Fruit fly (Drosophila melanogaster): Measurements from ENCODE around the gene sky.

sky gene

DNA sequence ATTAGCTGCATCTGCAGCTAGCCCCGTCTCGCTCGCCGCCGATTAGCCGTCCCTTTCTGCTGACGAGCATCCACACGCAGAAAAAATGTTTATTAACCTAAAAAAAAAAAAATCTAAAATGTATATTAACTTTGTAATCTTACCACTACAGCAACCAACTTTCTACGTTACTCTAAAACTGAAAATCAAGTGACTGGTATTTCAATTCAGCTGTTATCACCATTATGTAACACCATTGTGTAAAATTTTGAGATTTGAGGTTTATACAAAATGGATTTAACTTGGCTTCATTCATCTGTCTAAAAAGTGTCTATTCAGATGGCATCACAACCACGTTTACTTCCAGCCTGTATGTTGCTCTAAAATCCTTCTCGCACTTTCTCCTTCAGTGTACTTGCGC lies 17.7 kb upstream of the sky start:
- TF ChIP-seq CG8478 (optimal IDR thresholded peaks at IDR 0.05) (no peak), CTCF (optimal IDR thresholded peaks at IDR 0.05) (no peak)

dm6 chr2L:20936061-20936390 lies 17.3 kb upstream of the sky start:
- TF ChIP-seq CG8478 (optimal IDR thresholded peaks at IDR 0.05) = no peak
- TF ChIP-seq CTCF (optimal IDR thresholded peaks at IDR 0.05) = no peak

DNA sequence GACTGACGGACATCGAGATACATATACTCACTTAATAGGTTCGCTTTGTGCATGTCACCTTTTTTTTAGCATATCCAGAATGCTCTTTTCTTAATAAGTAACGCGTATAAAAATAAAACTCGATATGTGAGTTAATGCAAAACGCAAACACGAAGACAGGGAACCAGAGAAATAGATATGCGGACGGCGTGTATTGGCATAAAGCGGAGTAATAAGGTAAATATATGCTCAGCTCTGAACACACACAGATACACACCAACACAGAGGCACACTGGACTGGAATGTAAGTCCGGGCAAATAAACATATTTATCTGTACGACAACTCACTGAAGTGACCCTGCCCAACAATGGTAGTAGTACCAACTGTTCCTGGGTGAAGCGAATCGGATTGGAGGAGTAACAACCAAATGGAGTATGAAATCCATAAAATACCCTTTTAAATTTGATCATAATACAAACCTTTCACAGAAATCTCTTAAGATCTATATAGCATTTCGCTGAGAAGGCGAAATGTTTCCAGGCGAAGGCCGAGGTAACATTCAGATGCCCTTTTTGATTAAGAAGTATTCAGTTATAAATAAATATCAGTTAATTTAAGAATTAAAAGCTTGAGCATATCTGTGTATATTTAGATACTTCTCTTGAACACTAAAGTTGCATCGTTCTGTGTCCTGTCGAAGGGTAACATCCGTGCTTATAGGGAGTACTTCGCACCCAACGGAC lies 16.8 kb upstream of the sky start:
- no peak for TF ChIP-seq CG8478 (optimal IDR thresholded peaks at IDR 0.05)
- TF ChIP-seq CTCF (optimal IDR thresholded peaks at IDR 0.05) = no peak

DNA sequence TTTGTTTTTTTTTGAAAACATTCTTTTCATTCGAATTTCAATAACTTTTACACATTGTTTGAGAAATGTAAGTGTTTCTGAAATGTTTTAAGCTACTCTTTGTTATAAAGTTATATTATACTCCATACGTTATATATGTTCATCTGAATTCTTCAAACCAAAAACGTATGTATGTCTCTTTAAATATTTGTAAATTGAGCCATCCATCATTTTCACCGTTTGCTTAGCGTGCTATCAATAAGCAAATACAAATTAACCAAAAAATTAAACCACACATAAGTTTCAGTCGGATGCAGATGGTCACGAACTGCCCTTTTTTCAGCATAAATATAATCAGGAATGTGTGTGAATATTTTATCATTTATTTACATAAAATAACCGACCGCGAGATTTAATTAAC lies 15.9 kb upstream of the sky start:
- TF ChIP-seq CTCF (optimal IDR thresholded peaks at IDR 0.05) = no peak
- TF ChIP-seq CG8478 (optimal IDR thresholded peaks at IDR 0.05) = no peak

dm6 chr2L:20934013-20934412 lies 15.3 kb upstream of the sky start, which contains the start of gene CG9270:
Gene CG9270 (minus strand): TSS chr2L:20934113.
- TF ChIP-seq CG8478 (optimal IDR thresholded peaks at IDR 0.05) = no peak
- TF ChIP-seq CTCF (optimal IDR thresholded peaks at IDR 0.05) = no peak

DNA sequence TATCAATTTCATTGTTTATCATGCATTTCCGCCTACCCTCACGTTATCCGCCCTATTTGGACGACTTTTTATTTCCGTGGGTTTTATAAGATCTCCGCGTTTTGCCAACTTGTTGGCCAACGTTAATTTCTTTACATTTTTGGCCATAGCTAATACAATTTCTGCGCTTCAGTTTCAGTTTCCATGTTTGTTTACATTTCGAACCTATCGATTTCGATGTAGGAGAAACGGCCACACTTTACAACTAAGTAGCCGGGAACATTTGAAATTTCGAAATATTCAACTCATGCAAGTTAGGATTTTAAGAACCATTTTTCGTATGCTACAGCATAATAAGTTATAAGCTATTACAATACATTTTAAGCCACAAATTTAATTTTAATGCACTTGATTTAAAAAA lies 8.9 kb upstream of the sky start, which contains the start of gene Nthl1:
Gene Nthl1, minus strand, starts transcription at position 208 of the 400 bp plus-strand sequence.
- TF ChIP-seq CG8478 (optimal IDR thresholded peaks at IDR 0.05) = no peak
- peak; percentile 13 to 31 for TF ChIP-seq CTCF (optimal IDR thresholded peaks at IDR 0.05)

dm6 chr2L:20925975-20926374 lies 7.2 kb upstream of the sky start, which contains the start of gene RPA2:
Gene RPA2 (minus strand): TSS chr2L:20926147.
- no peak for TF ChIP-seq CG8478 (optimal IDR thresholded peaks at IDR 0.05)
- TF ChIP-seq CTCF (optimal IDR thresholded peaks at IDR 0.05) = no peak

- TF ChIP-seq CTCF (optimal IDR thresholded peaks at IDR 0.05) = no peak
- no peak for TF ChIP-seq CG8478 (optimal IDR thresholded peaks at IDR 0.05)
Measured at dm6 chr2L:20923088-20923571, 4.4 kb upstream of the sky start.

- TF ChIP-seq CTCF (optimal IDR thresholded peaks at IDR 0.05) (peak; percentile 85 to 90), CG8478 (optimal IDR thresholded peaks at IDR 0.05) (no peak)
Measured at dm6 chr2L:20922196-20923087, 3.7 kb upstream of the sky start, which contains the start of gene Mtp. Gene Mtp (minus strand): TSS chr2L:20922876.

dm6 chr2L:20918056-20918674 lies 566 bp downstream of the sky start:
- TF ChIP-seq CTCF (optimal IDR thresholded peaks at IDR 0.05) (no peak), CG8478 (optimal IDR thresholded peaks at IDR 0.05) (no peak)

DNA sequence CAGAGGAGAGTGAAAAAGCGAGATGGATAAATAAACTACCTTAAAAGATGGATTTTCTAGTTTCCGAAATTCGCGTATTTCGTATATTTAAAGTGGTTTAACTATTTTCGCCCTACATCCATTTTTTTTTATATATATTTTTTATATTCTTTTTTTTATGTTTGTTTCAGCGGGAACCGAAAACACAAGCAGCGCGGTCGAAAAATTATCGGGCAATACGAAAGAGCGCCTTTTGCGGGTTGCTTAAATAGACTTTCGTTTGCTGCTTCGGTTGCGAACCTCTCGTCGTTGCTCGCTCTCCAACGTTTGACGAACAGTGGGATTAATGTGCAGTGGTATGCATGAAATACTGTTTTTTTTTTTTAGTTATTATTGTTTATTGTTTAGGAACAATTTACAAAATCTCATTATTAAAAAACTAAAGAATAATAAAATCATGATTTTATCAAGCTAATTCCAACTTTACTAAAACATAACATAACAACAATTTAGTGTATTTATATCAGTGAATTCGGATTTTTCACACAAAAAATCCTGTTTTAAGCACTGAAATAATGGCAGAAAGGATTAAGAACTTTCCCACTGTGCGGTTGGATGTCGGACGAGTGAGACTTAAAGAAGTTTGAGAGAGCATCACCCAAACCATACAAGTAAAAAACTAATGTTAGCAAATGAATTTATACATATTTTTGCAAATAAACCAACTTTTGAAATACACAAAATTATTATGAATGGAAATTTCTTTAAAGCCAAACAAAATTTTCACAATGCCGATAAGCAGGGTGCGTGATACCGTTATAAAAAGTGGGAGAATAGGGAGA lies 1.3 kb downstream of the sky start:
- no peak for TF ChIP-seq CTCF (optimal IDR thresholded peaks at IDR 0.05)
- no peak for TF ChIP-seq CG8478 (optimal IDR thresholded peaks at IDR 0.05)

DNA sequence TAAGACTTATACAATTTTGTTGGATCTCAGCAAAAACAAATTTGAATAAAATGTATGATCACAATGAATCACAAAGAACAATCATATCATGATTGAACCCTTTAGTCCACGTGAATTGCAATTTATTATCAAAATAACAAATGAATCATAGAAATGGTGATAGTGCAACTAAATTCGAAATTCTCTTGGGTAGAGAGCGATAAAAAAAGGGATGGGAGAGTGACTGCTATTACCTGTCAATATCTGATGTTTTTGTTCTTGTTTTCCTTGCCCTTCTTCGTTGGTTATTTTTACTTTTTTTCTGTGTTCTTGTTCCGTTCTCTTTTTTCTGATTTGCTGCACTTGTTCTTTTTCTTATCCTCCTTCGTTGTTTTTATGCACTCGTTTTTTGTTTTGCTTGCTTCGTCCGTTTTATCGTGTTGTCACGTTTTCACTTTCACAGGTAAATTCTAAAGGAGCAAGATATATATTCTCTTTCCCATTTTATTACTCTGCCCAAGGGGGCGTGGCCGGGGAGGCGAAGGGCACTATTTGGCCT lies 2.0 kb downstream of the sky start:
- TF ChIP-seq CG8478 (optimal IDR thresholded peaks at IDR 0.05) = no peak

- TF ChIP-seq CG8478 (optimal IDR thresholded peaks at IDR 0.05) (no peak), CTCF (optimal IDR thresholded peaks at IDR 0.05) (no peak)
Measured at dm6 chr2L:20915224-20915623, 3.5 kb downstream of the sky start.

- TF ChIP-seq CTCF (optimal IDR thresholded peaks at IDR 0.05) (no peak), CG8478 (optimal IDR thresholded peaks at IDR 0.05) (no peak)
Measured at dm6 chr2L:20913528-20913927, 5.2 kb downstream of the sky start.

Measured in S2 (cell line).